Fruit fly (Drosophila melanogaster) S2 (cell line): ENCODE data around the gene CG3651.

Experiments
- CG8478 ChIP-seq: fragments of >200 bp; optimal IDR thresholded peaks from 2 replicates; lab custom pipeline; 2018
- CTCF ChIP-seq, 2 experiments: fragments of >200 bp; optimal IDR thresholded peaks; 2 replicates each; lab custom pipeline; 2018

DNA sequence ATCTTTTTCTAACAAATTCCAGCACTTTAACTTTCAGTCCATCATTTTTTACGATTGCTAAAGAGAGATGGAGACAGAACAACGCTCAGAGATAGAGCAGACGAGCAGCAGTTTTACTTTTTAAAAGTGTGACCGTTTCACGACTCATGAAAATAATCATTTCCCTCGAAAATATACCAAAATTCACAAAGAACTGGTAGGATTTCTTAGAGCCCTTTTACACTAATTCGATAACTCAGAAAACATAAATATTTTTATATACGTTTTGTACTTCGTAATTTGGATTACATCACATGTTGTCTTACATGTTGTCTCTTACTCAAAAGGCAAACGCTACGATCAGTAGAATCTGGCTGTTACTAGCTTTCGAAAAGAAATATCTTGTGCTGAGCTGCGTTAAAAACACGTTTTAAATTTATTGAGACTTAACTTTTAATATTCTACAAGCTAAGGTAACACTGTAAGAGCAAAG lies 47.9 kb downstream of the CG3651 start, which contains the start of gene Clamp:
- TF ChIP-seq CG8478 (no peak), CTCF (optimal IDR thresholded peaks at IDR 0.05; lab: Kevin White, UChicago) (no peak)
